Fruit fly (Drosophila melanogaster) whole organism, larva: ENCODE measurements around the gene CG33306.

Experiments
- noc ChIP-seq: fragments of 200-800 bp; sonication (Bioruptor generic); optimal IDR thresholded peaks from 3 replicates; lab custom pipeline; 2019; ENCODE audit warnings: missing biosample characterization, mild to moderate bottlenecking, missing genetic modification characterization, moderate library complexity

The CG33306 gene

dm6 chr2L:13813604-13814178, 29.9 kb downstream of the CG33306 start, which contains the start of gene Sos:
TSS of gene Sos (plus strand) at chr2L:13813816.
- no peak for TF ChIP-seq noc (tag; lab: Kevin White, UChicago)

dm6 chr2L:13813156-13813555, 30.4 kb downstream of the CG33306 start, which contains the start of gene CG16888:
TSS of gene CG16888 (minus strand) at chr2L:13813256.
- TF ChIP-seq noc (tag; lab: Kevin White, UChicago): no peak

- TF ChIP-seq noc (tag; lab: Kevin White, UChicago): no peak
Measured at dm6 chr2L:13811323-13811722, 32.2 kb downstream of the CG33306 start, which contains the start of the genes Adat1 and CG16865. TSS of gene Adat1 (minus strand) at chr2L:13811474. TSS of gene CG16865 (plus strand) at chr2L:13811522.

- TF ChIP-seq noc (tag; lab: Kevin White, UChicago): no peak
Measured at dm6 chr2L:13807959-13808358, 35.6 kb downstream of the CG33306 start.

- peak; percentile 32 for TF ChIP-seq noc (tag; lab: Kevin White, UChicago)
Measured at dm6 chr2L:13807097-13807496, 36.4 kb downstream of the CG33306 start.

dm6 chr2L:13805170-13805569, 38.4 kb downstream of the CG33306 start:
- no peak for TF ChIP-seq noc (tag; lab: Kevin White, UChicago)

- TF ChIP-seq noc (tag; lab: Kevin White, UChicago): no peak
Measured at dm6 chr2L:13804561-13805067, 38.9 kb downstream of the CG33306 start.

- TF ChIP-seq noc (tag; lab: Kevin White, UChicago): no peak
Measured at dm6 chr2L:13803805-13804560, 39.6 kb downstream of the CG33306 start.

dm6 chr2L:13803032-13803661, 40.4 kb downstream of the CG33306 start, which contains the start of gene CAH1:
TSS of gene CAH1 (plus strand) at chr2L:13803626.
- TF ChIP-seq noc (tag; lab: Kevin White, UChicago): no peak

- no peak for TF ChIP-seq noc (tag; lab: Kevin White, UChicago)
Measured at dm6 chr2L:13802075-13802639, 41.4 kb downstream of the CG33306 start.

- TF ChIP-seq noc (tag; lab: Kevin White, UChicago): peak; percentile 46
Measured at dm6 chr2L:13801166-13801565, 42.4 kb downstream of the CG33306 start.

- no peak for TF ChIP-seq noc (tag; lab: Kevin White, UChicago)
Measured at dm6 chr2L:13793405-13793804, 50.1 kb downstream of the CG33306 start, which contains the start of gene Sec71. TSS of gene Sec71 (plus strand) at chr2L:13793521.
